Comparison of ENCODE assay signal across 5 fruit fly cellular contexts in genomic region chr2L:8213987-8214386, dm6.
TF ChIP-seq lines count a peak whose summit lies in the region.

Gene CG8353, plus strand, starts transcription at chr2L:8214045.

- no peak for TF ChIP-seq CTCF in whole organism, embryonic (GFP tag; optimal IDR thresholded peaks at IDR 0.05; lab: Kevin White, UChicago)

TF ChIP-seq in whole organism, adult, 20 proteins besides CTCF, POLR2A, EP300 and RAD21 (continues in another document):
- peak; percentile 50 for TF ChIP-seq CG11617 (GFP tag; optimal IDR thresholded peaks at IDR 0.05; lab: Kevin White, UChicago)
- TF ChIP-seq Mnt (GFP tag; optimal IDR thresholded peaks at IDR 0.05; lab: Kevin White, UChicago) = peak; percentile 58
- no peak for TF ChIP-seq ovo (GFP tag; optimal IDR thresholded peaks at IDR 0.05; lab: Kevin White, UChicago)
- TF ChIP-seq cnc (optimal IDR thresholded peaks at IDR 0.05; lab: Kevin White, UChicago) = no peak
- no peak for TF ChIP-seq kay (GFP tag; lab: Kevin White, UChicago; ENCODE audit: borderline replicate concordance)
- no peak for TF ChIP-seq pad (GFP tag; optimal IDR thresholded peaks at IDR 0.05; lab: Kevin White, UChicago)
- TF ChIP-seq tj (GFP tag; optimal IDR thresholded peaks at IDR 0.05; lab: Kevin White, UChicago) = no peak
- no peak for TF ChIP-seq CG1620 (GFP tag; optimal IDR thresholded peaks at IDR 0.05; lab: Kevin White, UChicago)
- TF ChIP-seq bab1 (GFP tag; optimal IDR thresholded peaks at IDR 0.05; lab: Kevin White, UChicago) = no peak
- TF ChIP-seq CG7045 (GFP tag; optimal IDR thresholded peaks at IDR 0.05; lab: Kevin White, UChicago) = peak; percentile 8
- TF ChIP-seq Hr96 (GFP tag; optimal IDR thresholded peaks at IDR 0.05; lab: Kevin White, UChicago) = no peak
- TF ChIP-seq toe (GFP tag; optimal IDR thresholded peaks at IDR 0.05; lab: Kevin White, UChicago) = no peak
- TF ChIP-seq CG7101 (tag; optimal IDR thresholded peaks at IDR 0.05; lab: Kevin White, UChicago) = no peak
- TF ChIP-seq cic (GFP tag; optimal IDR thresholded peaks at IDR 0.05; lab: Kevin White, UChicago) = peak; percentile 90
- no peak for TF ChIP-seq CG14711 (tag; optimal IDR thresholded peaks at IDR 0.05; lab: Kevin White, UChicago)
- TF ChIP-seq CG5204 (GFP tag; optimal IDR thresholded peaks at IDR 0.05; lab: Kevin White, UChicago) = no peak
- no peak for TF ChIP-seq Crg-1 (GFP tag; optimal IDR thresholded peaks at IDR 0.05; lab: Kevin White, UChicago)
- no peak for TF ChIP-seq Clk (GFP tag; optimal IDR thresholded peaks at IDR 0.05; lab: Kevin White, UChicago)
- TF ChIP-seq CG12768 (GFP tag; optimal IDR thresholded peaks at IDR 0.05; lab: Kevin White, UChicago) = peak; percentile 63

TF ChIP-seq in whole organism, embryonic, 481 proteins besides CTCF, POLR2A, EP300 and RAD21 (continues in another document):
- TF ChIP-seq wek (GFP tag; optimal IDR thresholded peaks at IDR 0.05; lab: Kevin White, UChicago) (peak; percentile 71), lmd (GFP tag; IDR thresholded peaks at IDR 0.05; lab: Robert Waterston, UW) (no peak), Jarid2 (GFP tag; optimal IDR thresholded peaks at IDR 0.05; lab: Kevin White, UChicago) (peak; percentile 29), CG6854 (GFP tag; optimal IDR thresholded peaks at IDR 0.05; lab: Kevin White, UChicago) (peak; percentile 27), CG4854 (GFP tag; optimal IDR thresholded peaks at IDR 0.05; lab: Kevin White, UChicago) (no peak), CG12104 (GFP tag; optimal IDR thresholded peaks at IDR 0.05; lab: Kevin White, UChicago) (no peak), CG7839 (tag; optimal IDR thresholded peaks at IDR 0.05; lab: Kevin White, UChicago) (no peak), fd96Cb (tag; optimal IDR thresholded peaks at IDR 0.05; lab: Kevin White, UChicago) (no peak), unpg (GFP tag; optimal IDR thresholded peaks at IDR 0.05; lab: Kevin White, UChicago) (no peak), tll (GFP tag; optimal IDR thresholded peaks at IDR 0.05; lab: Kevin White, UChicago) (no peak), kni (GFP tag; optimal IDR thresholded peaks at IDR 0.05; lab: Kevin White, UChicago) (no peak), CG6689 (GFP tag; IDR thresholded peaks at IDR 0.05; lab: Robert Waterston, UW) (no peak), Meics (GFP tag; optimal IDR thresholded peaks at IDR 0.05; lab: Kevin White, UChicago) (no peak), CG2120 (GFP tag; optimal IDR thresholded peaks at IDR 0.05; lab: Kevin White, UChicago) (peak; percentile 12), grn (GFP tag; optimal IDR thresholded peaks at IDR 0.05; lab: Kevin White, UChicago) (peak; percentile 97), CG11247 (GFP tag; IDR thresholded peaks at IDR 0.05; lab: Robert Waterston, UW) (no peak), CG7963 (GFP tag; IDR thresholded peaks at IDR 0.05; lab: Robert Waterston, UW; ENCODE audit: partially characterized antibody) (no peak), CG32767 (GFP tag; IDR thresholded peaks at IDR 0.05; lab: Robert Waterston, UW) (no peak), BtbVII (GFP tag; optimal IDR thresholded peaks at IDR 0.05; lab: Kevin White, UChicago) (no peak), CG31388 (GFP tag; optimal IDR thresholded peaks at IDR 0.05; lab: Kevin White, UChicago) (no peak)

TF ChIP-seq in whole organism, prepupa, 60 proteins besides CTCF, POLR2A, EP300 and RAD21:
- TF ChIP-seq CG10669 (GFP tag; optimal IDR thresholded peaks at IDR 0.05; lab: Kevin White, UChicago) (no peak), CG15336 (GFP tag; IDR thresholded peaks at IDR 0.05; lab: Robert Waterston, UW) (0 out of 2 replicates have a peak, but pooled peaks have one; percentile 21), svp (GFP tag; lab: Kevin White, UChicago) (no peak), fkh (GFP tag; optimal IDR thresholded peaks at IDR 0.05; lab: Kevin White, UChicago) (peak; percentile 67)

TF ChIP-seq in whole organism, pupa, 21 proteins besides CTCF, POLR2A, EP300 and RAD21:
- TF ChIP-seq CG32121 (GFP tag; IDR thresholded peaks at IDR 0.05; lab: Robert Waterston, UW) (peak; percentile 43; the same call in 1 of the 2 replicates), CG4496 (GFP tag; IDR thresholded peaks at IDR 0.05; lab: Robert Waterston, UW) (0 out of 3 replicates have a peak, but pooled peaks have one; percentile 32), CG17806 (tag; optimal IDR thresholded peaks at IDR 0.05; lab: Kevin White, UChicago) (no peak)

TF ChIP-seq in whole organism, wandering third instar larva, 38 proteins besides CTCF, POLR2A, EP300 and RAD21:
- no peak for TF ChIP-seq brk (GFP tag; optimal IDR thresholded peaks at IDR 0.05; lab: Kevin White, UChicago)
- no peak for TF ChIP-seq br (GFP tag; optimal IDR thresholded peaks at IDR 0.05; lab: Kevin White, UChicago)
- TF ChIP-seq Vsx2 (GFP tag; optimal IDR thresholded peaks at IDR 0.05; lab: Kevin White, UChicago; ENCODE audit: partially characterized antibody) = no peak
- TF ChIP-seq Dif (GFP tag; optimal IDR thresholded peaks at IDR 0.05; lab: Kevin White, UChicago; ENCODE audit: partially characterized antibody) = peak; percentile 22
- TF ChIP-seq Rel (GFP tag; optimal IDR thresholded peaks at IDR 0.05; lab: Kevin White, UChicago) = no peak
- peak; percentile 68 for TF ChIP-seq Rel (tag; optimal IDR thresholded peaks at IDR 0.05; lab: Kevin White, UChicago)
- TF ChIP-seq Myc (optimal IDR thresholded peaks at IDR 0.05; lab: Kevin White, UChicago) = no peak
- TF ChIP-seq tai (GFP tag; optimal IDR thresholded peaks at IDR 0.05; lab: Kevin White, UChicago) = no peak
- TF ChIP-seq dl (GFP tag; optimal IDR thresholded peaks at IDR 0.05; lab: Kevin White, UChicago; ENCODE audit: insufficient read depth in 1 of 2, partially characterized antibody in 2 of 2) = no peak
- TF ChIP-seq psq (GFP tag; optimal IDR thresholded peaks at IDR 0.05; lab: Kevin White, UChicago) = no peak
- no peak for TF ChIP-seq sage (GFP tag; optimal IDR thresholded peaks at IDR 0.05; lab: Kevin White, UChicago)
